Fruit fly (Drosophila melanogaster) whole organism, embryonic: ENCODE measurements around the gene Tsp74F.

Experiments used
- Aef1 ChIP-seq: fragments of 200-800 bp; sonication (Bioruptor generic); IDR thresholded peaks from 3 replicates; pipeline ENCODE4 v1.3.6; 2022; ENCODE audit warnings: missing biosample characterization, missing genetic modification characterization
- BEAF-32 ChIP-seq: fragments of 200-800 bp; sonication (Bioruptor generic); optimal IDR thresholded peaks from 3 replicates; lab custom pipeline; 2017; ENCODE audit warnings: missing biosample characterization, missing genetic modification characterization, mild to moderate bottlenecking, moderate library complexity, missing genetic modification reagents
- BtbVII ChIP-seq: fragments of 200-800 bp; sonication (Bioruptor generic); optimal IDR thresholded peaks from 3 replicates; lab custom pipeline; 2017; ENCODE audit warnings: missing biosample characterization, mild to moderate bottlenecking, missing genetic modification characterization
- CG12155 ChIP-seq: fragments of 200-800 bp; sonication (Bioruptor generic); optimal IDR thresholded peaks from 3 replicates; lab custom pipeline; 2016; ENCODE audit warnings: missing biosample characterization, missing genetic modification characterization
- CG12391 ChIP-seq: fragments of 200-800 bp; sonication (Bioruptor generic); optimal IDR thresholded peaks from 3 replicates; lab custom pipeline; 2018; ENCODE audit warnings: missing biosample characterization, mild to moderate bottlenecking, missing genetic modification characterization, moderate library complexity
- CG13894 ChIP-seq: fragments of 200-800 bp; sonication (Bioruptor generic); optimal IDR thresholded peaks from 3 replicates; lab custom pipeline; 2018; ENCODE audit warnings: missing biosample characterization, mild to moderate bottlenecking, missing genetic modification characterization, moderate library complexity
- CG14014 ChIP-seq: fragments of 200-800 bp; sonication (Bioruptor generic); IDR thresholded peaks from 2 replicates; pipeline ENCODE4 v1.3.6; 2022; ENCODE audit warnings: missing biosample characterization, missing genetic modification characterization
- CG15479 ChIP-seq: fragments of 200-800 bp; sonication (Bioruptor generic); optimal IDR thresholded peaks from 3 replicates; lab custom pipeline; 2019; ENCODE audit warnings: missing biosample characterization, mild to moderate bottlenecking, missing genetic modification characterization, moderate library complexity
- CG17186 ChIP-seq: fragments of 200-800 bp; sonication (Bioruptor generic); optimal IDR thresholded peaks from 3 replicates; lab custom pipeline; 2017; ENCODE audit warnings: missing biosample characterization, missing genetic modification reagents, missing genetic modification characterization
- CG18599 ChIP-seq: fragments of 200-800 bp; sonication (Bioruptor generic); optimal IDR thresholded peaks from 3 replicates; lab custom pipeline; 2017; ENCODE audit warnings: missing biosample characterization, missing genetic modification characterization, mild to moderate bottlenecking, moderate library complexity, missing genetic modification reagents
- CG2712 ChIP-seq: fragments of 200-800 bp; optimal IDR thresholded peaks from 3 replicates; lab custom pipeline; 2019; ENCODE audit warnings: missing biosample characterization, mild to moderate bottlenecking, missing genetic modification characterization, moderate library complexity
- CG34422 ChIP-seq: fragments of 200-800 bp; sonication (Bioruptor generic); IDR thresholded peaks from 3 replicates; pipeline ENCODE4 v1.3.6; 2022; ENCODE audit warnings: missing biosample characterization, missing genetic modification characterization
- CG4424 ChIP-seq: fragments of 200-800 bp; sonication (Bioruptor generic); optimal IDR thresholded peaks from 3 replicates; lab custom pipeline; 2016; ENCODE audit warnings: missing biosample characterization, missing genetic modification characterization
- CG5180 ChIP-seq: fragments of 200-800 bp; sonication (Bioruptor generic); optimal IDR thresholded peaks from 3 replicates; lab custom pipeline; 2017; ENCODE audit warnings: missing biosample characterization, missing genetic modification characterization, mild to moderate bottlenecking, moderate library complexity, missing genetic modification reagents
- CG7271 ChIP-seq: fragments of 200-800 bp; sonication (Bioruptor generic); optimal IDR thresholded peaks from 2 replicates; lab custom pipeline; 2018; ENCODE audit warnings: missing biosample characterization, mild to moderate bottlenecking, missing genetic modification characterization, moderate library complexity
- CG8290 ChIP-seq, 3 experiments: fragments of 200-800 bp; sonication (Bioruptor generic); optimal IDR thresholded peaks; 2 replicates each; lab custom pipeline; 2016 to 2019; ENCODE audit warnings: missing biosample characterization in 3 of 3, missing genetic modification characterization in 3 of 3, mild to moderate bottlenecking in 2 of 3, moderate library complexity in 1 of 3
- Dbx ChIP-seq: fragments of 200-800 bp; sonication (Bioruptor generic); IDR thresholded peaks from 3 replicates; pipeline ENCODE4 v1.3.6; 2022; ENCODE audit warnings: missing biosample characterization, missing genetic modification characterization
- E2f2 ChIP-seq: fragments of 200-800 bp; sonication (Bioruptor generic); IDR thresholded peaks from 2 replicates; pipeline ENCODE4 v1.3.6; 2022; ENCODE audit warnings: missing biosample characterization, missing genetic modification characterization
- Ets65A ChIP-seq: fragments of 200-800 bp; sonication (Bioruptor generic); peaks from one replicate; lab custom pipeline; 2016; ENCODE audit warnings: missing biosample characterization, missing genetic modification characterization
- Ets97D ChIP-seq: fragments of 200-800 bp; sonication (Bioruptor generic); optimal IDR thresholded peaks from 3 replicates; lab custom pipeline; 2016; ENCODE audit warnings: missing biosample characterization, missing genetic modification characterization
- H2.0 ChIP-seq: fragments of 200-800 bp; sonication (Bioruptor generic); IDR thresholded peaks from 2 replicates; pipeline ENCODE4 v1.3.6; 2022; ENCODE audit warnings: missing biosample characterization, missing genetic modification characterization
- Hr3 ChIP-seq: fragments of 200-800 bp; sonication (Bioruptor generic); optimal IDR thresholded peaks from 3 replicates; lab custom pipeline; 2016; ENCODE audit warnings: missing biosample characterization, missing genetic modification characterization
- Lpt ChIP-seq: fragments of >200 bp; optimal IDR thresholded peaks from 2 replicates; lab custom pipeline; 2018; ENCODE audit warnings: missing biosample characterization, missing genetic modification characterization
- Oli ChIP-seq: fragments of 200-800 bp; sonication (Bioruptor generic); optimal IDR thresholded peaks from 2 replicates; lab custom pipeline; 2018; ENCODE audit warnings: missing biosample characterization, mild to moderate bottlenecking, missing genetic modification characterization, moderate library complexity
- Sox100B ChIP-seq: fragments of 200-800 bp; sonication (Bioruptor generic); optimal IDR thresholded peaks from 3 replicates; lab custom pipeline; 2018; ENCODE audit warnings: missing biosample characterization, mild to moderate bottlenecking, missing genetic modification characterization
- Sox102F ChIP-seq: fragments of 200-800 bp; sonication (Bioruptor generic); optimal IDR thresholded peaks from 2 replicates; lab custom pipeline; 2018; ENCODE audit warnings: missing biosample characterization, mild to moderate bottlenecking, missing genetic modification characterization, moderate library complexity
- Tbp ChIP-seq: fragments of >200 bp; optimal IDR thresholded peaks from 2 replicates; lab custom pipeline; 2018; ENCODE audit warnings: missing biosample characterization, missing genetic modification characterization
- abd-A ChIP-seq: fragments of 200-800 bp; sonication (Bioruptor generic); optimal IDR thresholded peaks from 3 replicates; lab custom pipeline; 2019; ENCODE audit warnings: missing biosample characterization, mild to moderate bottlenecking, missing genetic modification characterization, moderate library complexity
- bsh ChIP-seq, 2 experiments: fragments of 200-800 bp; sonication (Bioruptor generic); optimal IDR thresholded peaks; 2 replicates each; lab custom pipeline; 2017 to 2018; ENCODE audit warnings: mild to moderate bottlenecking in 2 of 2, missing biosample characterization in 2 of 2, missing genetic modification characterization in 2 of 2, moderate library complexity in 1 of 2
- disco-r ChIP-seq: fragments of 200-800 bp; sonication (Bioruptor generic); optimal IDR thresholded peaks from 2 replicates; lab custom pipeline; 2016; ENCODE audit warnings: missing biosample characterization, missing genetic modification characterization
- dysf ChIP-seq: fragments of 200-800 bp; sonication (Bioruptor generic); IDR thresholded peaks from 3 replicates; pipeline ENCODE4 v1.3.6; 2022; ENCODE audit warnings: missing biosample characterization, missing genetic modification characterization
- eyg ChIP-seq: fragments of 200-800 bp; sonication (Bioruptor generic); optimal IDR thresholded peaks from 3 replicates; lab custom pipeline; 2016; ENCODE audit warnings: missing biosample characterization, missing genetic modification characterization
- grau ChIP-seq: fragments of 200-800 bp; optimal IDR thresholded peaks from 3 replicates; lab custom pipeline; 2019; ENCODE audit warnings: missing biosample characterization, mild to moderate bottlenecking, missing genetic modification characterization, moderate library complexity
- gro ChIP-seq: fragments of 200-800 bp; sonication (Bioruptor generic); optimal IDR thresholded peaks from 2 replicates; lab custom pipeline; 2016; ENCODE audit warnings: missing biosample characterization, missing genetic modification characterization
- inv ChIP-seq: fragments of 200-800 bp; sonication (Bioruptor generic); IDR thresholded peaks from 2 replicates; pipeline ENCODE4 v1.3.6; 2022; ENCODE audit warnings: missing biosample characterization, missing genetic modification characterization; ENCODE audit not compliant: partially characterized antibody
- maf-S ChIP-seq: fragments of 200-800 bp; sonication (Bioruptor generic); optimal IDR thresholded peaks from 2 replicates; lab custom pipeline; 2016; ENCODE audit warnings: missing biosample characterization, missing genetic modification characterization
- mam ChIP-seq: fragments of 200-800 bp; sonication (Bioruptor generic); optimal IDR thresholded peaks from 3 replicates; lab custom pipeline; 2016; ENCODE audit warnings: missing biosample characterization, missing genetic modification characterization
- oc ChIP-seq: fragments of 200-800 bp; sonication (Bioruptor generic); optimal IDR thresholded peaks from 2 replicates; lab custom pipeline; 2018; ENCODE audit warnings: missing biosample characterization, mild to moderate bottlenecking, missing genetic modification characterization, moderate library complexity
- pan ChIP-seq, 4 experiments: fragments of >200 bp in 3 of 4; fragments of 200-800 bp in 1 of 4; sonication (Bioruptor generic) in 1 of 4; optimal IDR thresholded peaks in 3 of 4; IDR thresholded peaks in 1 of 4; 2 replicates each; pipeline versions ENCODE4 v1.3.6 to Lab custom; 2017 to 2022; ENCODE audit warnings: missing biosample characterization in 2 of 4, missing genetic modification characterization in 2 of 4, mixed read lengths in 1 of 4
- prd ChIP-seq, 3 experiments: fragments of >200 bp in 2 of 3; fragments of 200-800 bp in 1 of 3; sonication (Bioruptor generic) in 1 of 3; optimal IDR thresholded peaks in 2 of 3; IDR thresholded peaks in 1 of 3; 2 replicates in 2 of 3; 3 replicates in 1 of 3; pipeline versions ENCODE4 v1.3.6 to Lab custom; 2017 to 2022; ENCODE audit warnings: missing biosample characterization in 1 of 3, missing genetic modification characterization in 1 of 3
- rib ChIP-seq: fragments of 200-800 bp; sonication (Bioruptor generic); IDR thresholded peaks from 2 replicates; pipeline ENCODE4 v1.3.6; 2022; ENCODE audit warnings: missing biosample characterization, missing genetic modification characterization
- scrt ChIP-seq: fragments of 200-800 bp; sonication (Bioruptor generic); optimal IDR thresholded peaks from 2 replicates; lab custom pipeline; 2018; ENCODE audit warnings: missing biosample characterization, mild to moderate bottlenecking, missing genetic modification characterization, moderate library complexity
- sens ChIP-seq: fragments of 200-800 bp; sonication (Bioruptor generic); peaks from one replicate; lab custom pipeline; 2016; ENCODE audit warnings: missing biosample characterization, missing genetic modification characterization
- sob ChIP-seq: fragments of 200-800 bp; sonication (Bioruptor generic); IDR thresholded peaks from 2 replicates; pipeline ENCODE4 v1.3.6; 2022; ENCODE audit warnings: missing biosample characterization, missing genetic modification characterization
- trem ChIP-seq: fragments of 200-800 bp; optimal IDR thresholded peaks from 3 replicates; lab custom pipeline; 2019; ENCODE audit warnings: missing biosample characterization, mild to moderate bottlenecking, missing genetic modification characterization, moderate library complexity
- twi ChIP-seq: fragments of 200-800 bp; optimal IDR thresholded peaks from 2 replicates; lab custom pipeline; 2019; ENCODE audit warnings: missing biosample characterization, mild to moderate bottlenecking, missing genetic modification characterization, moderate library complexity
- zfh2 ChIP-seq: fragments of 200-800 bp; sonication (Bioruptor generic); optimal IDR thresholded peaks from 2 replicates; lab custom pipeline; 2016; ENCODE audit warnings: missing biosample characterization, missing genetic modification characterization

Tsp74F gene

dm6 chr3L:17944614-17945013 lies 49.0 kb upstream of the Tsp74F start (continued):
- TF ChIP-seq trem (tag; lab: Kevin White, UChicago) (no peak), CG18599 (GFP tag; lab: Kevin White, UChicago) (peak; percentile 65), CG5180 (no peak), CG8290 (GFP tag; optimal IDR thresholded peaks at IDR 0.05; lab: Kevin White, UChicago) (no peak), CG8290 (tag; optimal IDR thresholded peaks at IDR 0.05; lab: Kevin White, UChicago) (peak in 1 of 2 experiments; percentile 31)

- TF ChIP-seq twi (tag; lab: Kevin White, UChicago) (no peak), disco-r (GFP tag; lab: Kevin White, UChicago) (no peak), Lpt (GFP tag; lab: Kevin White, UChicago) (no peak), CG12155 (GFP tag; lab: Kevin White, UChicago) (no peak), oc (tag; lab: Kevin White, UChicago) (no peak), CG7271 (no peak), H2.0 (GFP tag; lab: Robert Waterston, UW) (no peak), CG4424 (no peak), eyg (no peak), CG14014 (no peak), Ets97D (GFP tag; lab: Kevin White, UChicago) (no peak), CG13894 (tag; lab: Kevin White, UChicago) (peak; percentile 81), abd-A (peak; percentile 49), scrt (GFP tag; lab: Kevin White, UChicago) (peak; percentile 88), inv (GFP tag; lab: Robert Waterston, UW) (no peak), BEAF-32 (GFP tag; lab: Kevin White, UChicago) (no peak)
These were observed 46.8 kb upstream of the Tsp74F start for dm6 chr3L:17942449-17942848.

- TF ChIP-seq Hr3, result peak; percentile 23
- TF ChIP-seq Dbx, result peak; percentile 54; the same call in 2 of the 3 replicates
- no peak for TF ChIP-seq E2f2
- TF ChIP-seq sob (GFP tag; lab: Robert Waterston, UW), result peak; percentile 24; the same call in 1 of the 2 replicates
- no peak for TF ChIP-seq Sox100B (GFP tag; lab: Kevin White, UChicago)
- TF ChIP-seq Ets65A (GFP tag; lab: Kevin White, UChicago), result peak; percentile 73
- TF ChIP-seq Sox102F (GFP tag; lab: Kevin White, UChicago), result peak; percentile 46
- no peak for TF ChIP-seq CG15479 (GFP tag; lab: Kevin White, UChicago)
- TF ChIP-seq BtbVII (GFP tag; lab: Kevin White, UChicago), result peak; percentile 20
- peak; percentile 62 for TF ChIP-seq sens
- TF ChIP-seq CG34422 (GFP tag; lab: Robert Waterston, UW), result no peak
- TF ChIP-seq CG17186 (GFP tag; lab: Kevin White, UChicago), result no peak
- TF ChIP-seq Aef1 (GFP tag; lab: Robert Waterston, UW), result no peak
- peak; percentile 17 for TF ChIP-seq CG2712
- no peak for TF ChIP-seq rib (GFP tag; lab: Robert Waterston, UW)
- TF ChIP-seq zfh2 (GFP tag; lab: Kevin White, UChicago), result no peak
- TF ChIP-seq Tbp, result no peak
- TF ChIP-seq CG18599 (GFP tag; lab: Kevin White, UChicago), result peak; percentile 48
- no peak for TF ChIP-seq gro (GFP tag; lab: Kevin White, UChicago)
- TF ChIP-seq pan (optimal IDR thresholded peaks at IDR 0.05; lab: Kevin White, UChicago), result no peak
- TF ChIP-seq pan (GFP tag; optimal IDR thresholded peaks at IDR 0.05 in 1 of 2, IDR thresholded peaks at IDR 0.05 in 1 of 2), result peak in 1 of 2 experiments; percentile 35
- peak; percentile 20 for TF ChIP-seq Oli (tag; lab: Kevin White, UChicago)
- TF ChIP-seq CG12391 (tag; lab: Kevin White, UChicago), result peak; percentile 30
- TF ChIP-seq dysf (GFP tag; lab: Robert Waterston, UW), result peak; percentile 31; the same call in 1 of the 3 replicates
- TF ChIP-seq grau (tag; lab: Kevin White, UChicago), result peak; percentile 45
- TF ChIP-seq prd (optimal IDR thresholded peaks at IDR 0.05; lab: Kevin White, UChicago), result no peak
- TF ChIP-seq prd (GFP tag; IDR thresholded peaks at IDR 0.05; lab: Robert Waterston, UW), result peak; percentile 37; the same call in 1 of the 3 replicates
- TF ChIP-seq maf-S (GFP tag; lab: Kevin White, UChicago), result no peak
- TF ChIP-seq mam (GFP tag; lab: Kevin White, UChicago), result peak; percentile 3
- peak in 1 of 2 experiments; percentile 8 for TF ChIP-seq bsh (GFP tag; optimal IDR thresholded peaks at IDR 0.05; lab: Kevin White, UChicago)
These were observed 45.9 kb upstream of the Tsp74F start for dm6 chr3L:17941575-17941974.
